Fruit fly (Drosophila melanogaster) whole organism, wandering third instar larva: ENCODE measurements around the gene Vm26Ab.

Experiments used
- Abd-B ChIP-seq: fragments of >200 bp; optimal IDR thresholded peaks from 2 replicates; lab custom pipeline; 2017; ENCODE audit warnings: missing biosample characterization, missing genetic modification characterization
- CG32264 ChIP-seq: fragments of 200-800 bp; sonication (Bioruptor generic); optimal IDR thresholded peaks from 2 replicates; lab custom pipeline; 2016; ENCODE audit warnings: missing biosample characterization, missing genetic modification characterization
- CG9705 ChIP-seq: fragments of 200-800 bp; sonication (Bioruptor generic); optimal IDR thresholded peaks from 2 replicates; lab custom pipeline; 2018; ENCODE audit warnings: missing biosample characterization, mild to moderate bottlenecking, missing genetic modification characterization
- CrebA ChIP-seq: fragments of 200-800 bp; sonication (Bioruptor generic); optimal IDR thresholded peaks from 2 replicates; lab custom pipeline; 2016; ENCODE audit warnings: missing biosample characterization, mild to moderate bottlenecking, missing genetic modification characterization, borderline replicate concordance
- Dfd ChIP-seq: fragments of >200 bp; optimal IDR thresholded peaks from 2 replicates; lab custom pipeline; 2017; ENCODE audit warnings: missing biosample characterization, missing genetic modification characterization
- Dif ChIP-seq: fragments of 200-275, 200-300 bp; sonication (Bioruptor generic); optimal IDR thresholded peaks from 2 replicates; lab custom pipeline; 2018; ENCODE audit warnings: missing biosample characterization, missing genetic modification characterization; ENCODE audit not compliant: partially characterized antibody
- GATAd ChIP-seq: sonication (Bioruptor generic); optimal IDR thresholded peaks from 2 replicates; lab custom pipeline; 2016; ENCODE audit warnings: missing biosample characterization, missing genetic modification characterization
- HLH106 ChIP-seq: fragments of 200-800 bp; optimal IDR thresholded peaks from 3 replicates; lab custom pipeline; 2019; ENCODE audit warnings: missing biosample characterization, mild to moderate bottlenecking, missing genetic modification characterization, moderate library complexity
- Hr78 ChIP-seq: fragments of >200 bp; optimal IDR thresholded peaks from 2 replicates; lab custom pipeline; 2017; ENCODE audit warnings: missing biosample characterization, missing genetic modification characterization
- Hr83 ChIP-seq: fragments of 200-300 bp; sonication (Bioruptor generic); optimal IDR thresholded peaks from 2 replicates; lab custom pipeline; 2016; ENCODE audit warnings: missing biosample characterization, mild to moderate bottlenecking, missing genetic modification characterization, moderate library complexity; ENCODE audit not compliant: poor library complexity, severe bottlenecking
- Jra ChIP-seq: sonication (Bioruptor generic); optimal IDR thresholded peaks from 2 replicates; lab custom pipeline; 2016; ENCODE audit warnings: missing biosample characterization, missing genetic modification characterization
- Mio ChIP-seq: sonication (Bioruptor generic); optimal IDR thresholded peaks from 2 replicates; lab custom pipeline; 2016; ENCODE audit warnings: missing biosample characterization, missing genetic modification characterization
- Myc ChIP-seq: fragments of >200 bp; optimal IDR thresholded peaks from 2 replicates; lab custom pipeline; 2017
- N ChIP-seq: fragments of >200 bp; optimal IDR thresholded peaks from 2 replicates; lab custom pipeline; 2018; ENCODE audit warnings: missing biosample characterization, missing external identifiers, missing genetic modification characterization
- OdsH ChIP-seq: fragments of 200-800 bp; sonication (Bioruptor generic); optimal IDR thresholded peaks from 2 replicates; lab custom pipeline; 2016; ENCODE audit warnings: missing biosample characterization, mild to moderate bottlenecking, missing genetic modification characterization
- Rel ChIP-seq, 2 experiments: fragments of 200-800 bp; sonication (Bioruptor generic) in 1 of 2; optimal IDR thresholded peaks; 2 replicates in 1 of 2; 3 replicates in 1 of 2; lab custom pipeline; 2016 to 2019; ENCODE audit warnings: mild to moderate bottlenecking in 2 of 2, missing biosample characterization in 2 of 2, missing genetic modification characterization in 2 of 2, moderate library complexity in 1 of 2
- Sp1 ChIP-seq: fragments of 200-800 bp; sonication (Bioruptor generic); optimal IDR thresholded peaks from 3 replicates; lab custom pipeline; 2019; ENCODE audit warnings: missing biosample characterization, mild to moderate bottlenecking, missing genetic modification characterization, moderate library complexity
- Vsx2 ChIP-seq: fragments of 200-300, 225-300 bp; sonication (Bioruptor generic); optimal IDR thresholded peaks from 2 replicates; lab custom pipeline; 2018; ENCODE audit warnings: missing biosample characterization, missing genetic modification characterization; ENCODE audit not compliant: partially characterized antibody
- br ChIP-seq: fragments of 200-800 bp; sonication (Bioruptor generic); optimal IDR thresholded peaks from 2 replicates; lab custom pipeline; 2016; ENCODE audit warnings: missing biosample characterization, missing genetic modification characterization
- brk ChIP-seq: fragments of 200-800 bp; sonication (Bioruptor generic); optimal IDR thresholded peaks from 2 replicates; lab custom pipeline; 2016; ENCODE audit warnings: missing biosample characterization, mild to moderate bottlenecking, missing genetic modification characterization
- dmrt93B ChIP-seq: fragments of 200-800 bp; sonication (Bioruptor generic); optimal IDR thresholded peaks from 2 replicates; lab custom pipeline; 2018; ENCODE audit warnings: missing biosample characterization, mild to moderate bottlenecking, missing genetic modification characterization
- dsf ChIP-seq: sonication (Bioruptor generic); optimal IDR thresholded peaks from 2 replicates; lab custom pipeline; 2016; ENCODE audit warnings: missing biosample characterization, missing genetic modification characterization, borderline replicate concordance
- ey ChIP-seq: fragments of 200-800 bp; sonication (Bioruptor generic); optimal IDR thresholded peaks from 2 replicates; lab custom pipeline; 2016; ENCODE audit warnings: missing biosample characterization, missing genetic modification characterization
- foxo ChIP-seq, 2 experiments: fragments of 200-800 bp; sonication (Bioruptor generic); optimal IDR thresholded peaks; 2 replicates in 1 of 2; 3 replicates in 1 of 2; lab custom pipeline; 2016 to 2017; ENCODE audit warnings: missing biosample characterization in 2 of 2, missing genetic modification characterization in 2 of 2
- h ChIP-seq: fragments of 200-800 bp; sonication (Bioruptor generic); optimal IDR thresholded peaks from 3 replicates; lab custom pipeline; 2016; ENCODE audit warnings: missing biosample characterization, mild to moderate bottlenecking, missing genetic modification characterization
- jim ChIP-seq: fragments of 175-275, 200-325 bp; sonication (Bioruptor generic); optimal IDR thresholded peaks from 2 replicates; lab custom pipeline; 2016; ENCODE audit warnings: missing biosample characterization, mild to moderate bottlenecking, missing genetic modification characterization
- lola ChIP-seq: fragments of >200 bp; optimal IDR thresholded peaks from 2 replicates; lab custom pipeline; 2017; ENCODE audit warnings: missing biosample characterization, missing genetic modification characterization
- pan ChIP-seq: fragments of >200 bp; optimal IDR thresholded peaks from 2 replicates; lab custom pipeline; 2017
- psq ChIP-seq: fragments of 200-800 bp; sonication (Bioruptor generic); optimal IDR thresholded peaks from 3 replicates; lab custom pipeline; 2017; ENCODE audit warnings: missing biosample characterization, mild to moderate bottlenecking, missing genetic modification characterization, moderate library complexity
- rgr ChIP-seq: fragments of 200-800 bp; sonication (Bioruptor generic); optimal IDR thresholded peaks from 3 replicates; lab custom pipeline; 2016; ENCODE audit warnings: missing biosample characterization, mild to moderate bottlenecking, missing genetic modification characterization
- sv ChIP-seq: fragments of 200-800 bp; sonication (Bioruptor generic); optimal IDR thresholded peaks from 3 replicates; lab custom pipeline; 2016; ENCODE audit warnings: missing biosample characterization, missing genetic modification characterization
- tai ChIP-seq: sonication (Bioruptor generic); optimal IDR thresholded peaks from 2 replicates; lab custom pipeline; 2016; ENCODE audit warnings: missing biosample characterization, missing genetic modification characterization
- usp ChIP-seq: fragments of >200 bp; optimal IDR thresholded peaks from 2 replicates; lab custom pipeline; 2017; ENCODE audit warnings: missing biosample characterization, missing genetic modification characterization
- woc ChIP-seq: sonication (Bioruptor generic); optimal IDR thresholded peaks from 2 replicates; lab custom pipeline; 2016; ENCODE audit warnings: missing biosample characterization, mild to moderate bottlenecking, missing genetic modification characterization

Gene Vm26Ab

dm6 chr2L:5948775-5949526, 7.9 kb upstream of the Vm26Ab start, which contains the start of gene CG9044:
Gene CG9044 (plus strand): TSS chr2L:5949450.
- TF ChIP-seq pan (lab: Kevin White, UChicago) (no peak), Abd-B (GFP tag; lab: Kevin White, UChicago) (no peak), jim (no peak), woc (GFP tag; lab: Kevin White, UChicago) (peak; percentile 92), OdsH (peak; percentile 32), Hr78 (GFP tag; lab: Kevin White, UChicago) (no peak), CG9705 (GFP tag; lab: Kevin White, UChicago) (peak; percentile 35), rgr (GFP tag; lab: Kevin White, UChicago) (no peak), Hr83 (GFP tag; lab: Kevin White, UChicago) (peak; percentile 38), CrebA (no peak), Jra (GFP tag; lab: Kevin White, UChicago) (peak; percentile 49), br (GFP tag; lab: Kevin White, UChicago) (no peak), Sp1 (no peak), Dif (GFP tag; lab: Kevin White, UChicago) (no peak), Mio (no peak), ey (GFP tag; lab: Kevin White, UChicago) (peak; percentile 70), CG32264 (GFP tag; lab: Kevin White, UChicago) (no peak), HLH106 (tag; lab: Kevin White, UChicago) (peak; percentile 71), GATAd (peak; percentile 35), Myc (lab: Kevin White, UChicago) (no peak), psq (GFP tag; lab: Kevin White, UChicago) (peak; percentile 54), h (peak; percentile 77), sv (GFP tag; lab: Kevin White, UChicago) (no peak), dsf (GFP tag; lab: Kevin White, UChicago) (peak; percentile 76), usp (no peak), lola (GFP tag; lab: Kevin White, UChicago) (no peak), Dfd (no peak), tai (GFP tag; lab: Kevin White, UChicago) (no peak), N (GFP tag; lab: Kevin White, UChicago) (no peak)

dm6 chr2L:5956153-5956552, 651 bp upstream of the Vm26Ab start, which contains the start of gene CG13999:
Gene CG13999 (minus strand): TSS chr2L:5956466.
- TF ChIP-seq tai (GFP tag; lab: Kevin White, UChicago) (no peak), lola (GFP tag; lab: Kevin White, UChicago) (no peak), CG32264 (GFP tag; lab: Kevin White, UChicago) (no peak), N (GFP tag; lab: Kevin White, UChicago) (no peak), Abd-B (GFP tag; lab: Kevin White, UChicago) (no peak), pan (lab: Kevin White, UChicago) (no peak), foxo (GFP tag; optimal IDR thresholded peaks at IDR 0.05; lab: Kevin White, UChicago) (no peak), Mio (no peak), CG9705 (GFP tag; lab: Kevin White, UChicago) (no peak), jim (no peak), dmrt93B (GFP tag; lab: Kevin White, UChicago) (no peak), Jra (GFP tag; lab: Kevin White, UChicago) (no peak), HLH106 (tag; lab: Kevin White, UChicago) (no peak), Vsx2 (GFP tag; lab: Kevin White, UChicago) (no peak), Dif (GFP tag; lab: Kevin White, UChicago) (no peak), Myc (lab: Kevin White, UChicago) (no peak), Hr78 (GFP tag; lab: Kevin White, UChicago) (no peak)

- no peak for TF ChIP-seq woc (GFP tag; lab: Kevin White, UChicago)
- no peak for TF ChIP-seq Abd-B (GFP tag; lab: Kevin White, UChicago)
- TF ChIP-seq lola (GFP tag; lab: Kevin White, UChicago) = no peak
- no peak for TF ChIP-seq Mio
- no peak for TF ChIP-seq GATAd
- TF ChIP-seq Rel (GFP tag; optimal IDR thresholded peaks at IDR 0.05; lab: Kevin White, UChicago) = no peak
- TF ChIP-seq Rel (tag; optimal IDR thresholded peaks at IDR 0.05; lab: Kevin White, UChicago) = no peak
- no peak for TF ChIP-seq dsf (GFP tag; lab: Kevin White, UChicago)
- no peak for TF ChIP-seq Vsx2 (GFP tag; lab: Kevin White, UChicago)
- no peak for TF ChIP-seq ey (GFP tag; lab: Kevin White, UChicago)
- no peak for TF ChIP-seq foxo (GFP tag; optimal IDR thresholded peaks at IDR 0.05; lab: Kevin White, UChicago)
- TF ChIP-seq CG9705 (GFP tag; lab: Kevin White, UChicago) = no peak
- TF ChIP-seq N (GFP tag; lab: Kevin White, UChicago) = no peak
- TF ChIP-seq HLH106 (tag; lab: Kevin White, UChicago) = no peak
- no peak for TF ChIP-seq brk (GFP tag; lab: Kevin White, UChicago)
- no peak for TF ChIP-seq Hr83 (GFP tag; lab: Kevin White, UChicago)
- TF ChIP-seq tai (GFP tag; lab: Kevin White, UChicago) = no peak
Observed at dm6 chr2L:5958581-5959177, 1.9 kb downstream of the Vm26Ab start, which contains the start of gene Vm26Ac. Gene Vm26Ac (minus strand): TSS chr2L:5958631.
